Fruit fly (Drosophila melanogaster) whole organism, wandering third instar larva: Measurements from ENCODE around the gene CG8173.
A peak's percentile ranks its signal among the peaks of the same experiment; 100 is the strongest.

Experiments
- CG32264 ChIP-seq: fragments of 200-800 bp; sonication (Bioruptor generic); optimal IDR thresholded peaks from 2 replicates; lab custom pipeline; 2016; ENCODE audit warnings: missing biosample characterization, missing genetic modification characterization
- Dfd ChIP-seq: fragments of >200 bp; optimal IDR thresholded peaks from 2 replicates; lab custom pipeline; 2017; ENCODE audit warnings: missing biosample characterization, missing genetic modification characterization
- Mio ChIP-seq: sonication (Bioruptor generic); optimal IDR thresholded peaks from 2 replicates; lab custom pipeline; 2016; ENCODE audit warnings: missing biosample characterization, missing genetic modification characterization
- Myc ChIP-seq: fragments of >200 bp; optimal IDR thresholded peaks from 2 replicates; lab custom pipeline; 2017
- OdsH ChIP-seq: fragments of 200-800 bp; sonication (Bioruptor generic); optimal IDR thresholded peaks from 2 replicates; lab custom pipeline; 2016; ENCODE audit warnings: missing biosample characterization, mild to moderate bottlenecking, missing genetic modification characterization
- fru ChIP-seq: fragments of 200-800 bp; sonication (Bioruptor generic); optimal IDR thresholded peaks from 3 replicates; lab custom pipeline; 2016; ENCODE audit warnings: missing biosample characterization, mild to moderate bottlenecking, missing genetic modification characterization
- lola ChIP-seq: fragments of >200 bp; optimal IDR thresholded peaks from 2 replicates; lab custom pipeline; 2017; ENCODE audit warnings: missing biosample characterization, missing genetic modification characterization
- psq ChIP-seq: fragments of 200-800 bp; sonication (Bioruptor generic); optimal IDR thresholded peaks from 3 replicates; lab custom pipeline; 2017; ENCODE audit warnings: missing biosample characterization, mild to moderate bottlenecking, missing genetic modification characterization, moderate library complexity
- tai ChIP-seq: sonication (Bioruptor generic); optimal IDR thresholded peaks from 2 replicates; lab custom pipeline; 2016; ENCODE audit warnings: missing biosample characterization, missing genetic modification characterization
- usp ChIP-seq: fragments of >200 bp; optimal IDR thresholded peaks from 2 replicates; lab custom pipeline; 2017; ENCODE audit warnings: missing biosample characterization, missing genetic modification characterization

dm6 chrX:17682745-17683505 is 26.5 kb downstream of the CG8173 start:
- TF ChIP-seq psq (GFP tag; lab: Kevin White, UChicago) (peak; percentile 78), OdsH (GFP tag; lab: Kevin White, UChicago) (peak; percentile 86), usp (GFP tag; lab: Kevin White, UChicago) (no peak), fru (peak; percentile 92), tai (peak; percentile 35), Mio (no peak), lola (GFP tag; lab: Kevin White, UChicago) (no peak), Myc (no peak), Dfd (GFP tag; lab: Kevin White, UChicago) (no peak), CG32264 (peak; percentile 32)
